Fruit fly (Drosophila melanogaster): ENCODE measurements around the gene CG7215.

CG7215 gene

DNA sequence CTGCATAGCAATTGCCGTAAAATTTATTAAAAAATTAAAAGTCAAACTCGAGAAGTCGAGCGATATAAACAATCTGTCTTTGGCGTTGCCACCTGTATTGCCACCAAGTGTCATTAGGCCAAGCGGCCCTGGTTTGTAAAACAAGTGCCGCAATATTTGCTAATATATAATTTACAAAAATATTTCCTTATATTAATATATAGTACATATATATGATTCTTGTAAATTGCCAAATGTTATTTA, at the start of gene CG7215, which contains the start of gene Prx5:
Gene CG7215, minus strand, starts transcription at position 101 of the 243 bp plus-strand sequence.
Gene Prx5, minus strand, starts transcription at position 101 of the 243 bp plus-strand sequence.
- no peak for TF ChIP-seq noc (tag; optimal IDR thresholded peaks at IDR 0.05)

DNA sequence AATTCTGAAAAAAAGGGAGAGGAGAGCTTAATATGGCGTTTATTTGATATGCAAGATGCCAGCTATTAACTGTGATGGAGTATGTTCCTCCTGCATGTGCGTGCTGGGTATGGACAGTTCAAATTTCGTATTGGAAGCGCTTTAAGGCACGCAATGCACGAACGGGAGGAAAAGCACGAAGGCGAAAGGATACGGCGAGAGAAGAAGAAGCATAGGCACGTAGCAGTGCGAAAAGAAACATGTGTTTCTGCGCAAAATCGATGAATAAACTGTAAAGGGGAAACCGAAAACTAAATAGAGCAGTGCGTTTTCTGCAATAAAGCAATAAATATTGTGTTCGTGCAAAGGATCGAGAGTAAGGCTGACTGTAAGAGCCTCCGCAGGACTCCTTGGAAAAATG, 48.8 kb upstream of the CG7215 start, which contains the start of gene CG14314:
Gene CG14314, plus strand, starts transcription at position 243 of the 400 bp plus-strand sequence.
- no peak for TF ChIP-seq noc (tag; optimal IDR thresholded peaks at IDR 0.05)

DNA sequence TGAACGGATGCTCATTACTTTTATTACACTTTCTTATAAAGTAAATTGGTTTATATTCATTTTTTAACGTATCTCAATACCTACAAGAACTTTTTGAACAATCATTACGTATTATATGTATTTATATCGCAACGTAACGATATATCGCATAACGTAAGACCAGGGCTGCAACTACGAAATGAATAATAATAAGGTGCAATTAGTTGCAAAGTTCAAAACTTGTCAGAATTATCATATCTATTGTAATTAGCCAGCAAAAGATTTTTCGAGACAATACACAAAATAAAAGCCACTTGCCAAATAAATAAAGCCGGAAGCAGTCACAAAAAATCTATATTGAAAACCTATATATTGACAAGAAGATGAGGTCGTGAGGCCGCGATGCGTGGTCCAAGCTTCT, 48.2 kb upstream of the CG7215 start:
- TF ChIP-seq noc (tag; optimal IDR thresholded peaks at IDR 0.05), result no peak

DNA sequence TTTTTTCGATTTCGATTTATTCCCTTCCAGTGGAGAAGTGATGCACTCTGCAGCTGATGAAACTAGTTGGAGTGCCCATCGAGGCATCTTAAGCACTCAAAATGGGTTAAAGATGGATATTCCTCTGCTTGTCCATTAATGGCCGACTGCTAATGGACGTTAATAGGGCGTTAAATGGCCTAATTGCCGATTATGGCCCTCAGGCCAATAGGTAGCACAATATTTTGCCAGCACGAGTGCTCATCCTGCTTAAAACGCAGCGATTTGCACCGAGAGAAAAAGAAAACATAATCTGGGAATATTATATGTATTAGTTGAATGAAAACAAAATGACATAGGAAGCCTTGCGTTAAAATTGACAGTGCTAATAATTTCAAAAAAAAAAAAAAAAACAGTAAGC, 41.4 kb upstream of the CG7215 start, which contains the start of gene CG44158:
Gene CG44158, plus strand, starts transcription at position 301 of the 400 bp plus-strand sequence.
- TF ChIP-seq noc (tag; optimal IDR thresholded peaks at IDR 0.05), result no peak

DNA sequence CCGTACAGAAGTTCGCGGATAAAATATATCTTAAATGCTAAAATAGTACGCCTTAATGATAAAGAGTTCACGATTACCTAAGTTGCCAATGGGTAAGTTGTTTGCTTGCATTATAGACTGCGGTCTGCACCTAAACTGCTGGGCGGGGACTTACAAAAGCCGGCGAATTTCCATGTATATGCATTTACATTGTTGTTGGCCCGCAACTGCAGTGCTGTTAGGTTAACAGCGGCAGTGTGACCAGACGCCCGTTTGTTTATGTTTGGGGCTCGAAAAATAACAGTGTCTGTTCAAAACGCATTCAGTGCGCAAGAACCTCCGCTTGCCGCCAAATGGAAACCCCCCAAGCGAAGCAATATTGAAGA, 32.8 kb upstream of the CG7215 start:
- no peak for TF ChIP-seq noc (tag; optimal IDR thresholded peaks at IDR 0.05)

DNA sequence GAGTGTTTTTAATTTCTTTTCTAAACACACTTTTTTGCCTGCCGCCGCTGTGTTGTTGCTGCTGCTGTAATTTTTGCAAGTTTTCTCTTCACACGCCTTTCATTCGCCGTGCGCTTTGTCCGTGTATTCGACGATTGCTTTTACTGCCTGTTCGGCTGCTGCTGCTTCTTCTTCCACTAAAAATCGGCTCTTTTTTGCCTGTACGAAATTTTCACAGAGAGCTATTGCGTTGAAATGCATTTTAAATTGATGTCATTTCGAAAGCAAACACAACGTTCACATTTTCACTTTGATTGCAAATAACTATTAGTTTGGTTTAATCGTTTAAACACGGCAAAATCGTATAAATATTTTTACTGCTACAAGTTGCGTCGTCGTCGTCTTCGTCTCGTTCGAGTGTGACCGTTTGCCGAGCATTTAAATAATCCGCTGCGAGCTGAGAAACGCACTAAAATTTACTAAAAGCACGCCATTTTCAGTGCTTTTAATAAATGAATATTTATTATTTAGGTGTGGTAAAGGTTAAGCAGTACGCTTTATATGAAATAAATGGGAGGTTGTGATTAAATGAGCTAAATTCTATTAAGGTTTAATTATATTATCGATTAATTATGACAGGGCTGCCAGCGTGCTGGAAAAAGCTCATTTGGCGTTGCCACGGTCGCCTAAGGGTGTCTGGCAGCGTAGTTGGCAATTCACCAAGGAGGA, 32.3 kb upstream of the CG7215 start, which contains the start of the genes Ssdp and CG7985:
Gene Ssdp, minus strand, starts transcription at position 419 of the 708 bp plus-strand sequence.
Gene CG7985, plus strand, starts transcription at position 681 of the 708 bp plus-strand sequence.
- TF ChIP-seq noc (tag; optimal IDR thresholded peaks at IDR 0.05), result no peak

DNA sequence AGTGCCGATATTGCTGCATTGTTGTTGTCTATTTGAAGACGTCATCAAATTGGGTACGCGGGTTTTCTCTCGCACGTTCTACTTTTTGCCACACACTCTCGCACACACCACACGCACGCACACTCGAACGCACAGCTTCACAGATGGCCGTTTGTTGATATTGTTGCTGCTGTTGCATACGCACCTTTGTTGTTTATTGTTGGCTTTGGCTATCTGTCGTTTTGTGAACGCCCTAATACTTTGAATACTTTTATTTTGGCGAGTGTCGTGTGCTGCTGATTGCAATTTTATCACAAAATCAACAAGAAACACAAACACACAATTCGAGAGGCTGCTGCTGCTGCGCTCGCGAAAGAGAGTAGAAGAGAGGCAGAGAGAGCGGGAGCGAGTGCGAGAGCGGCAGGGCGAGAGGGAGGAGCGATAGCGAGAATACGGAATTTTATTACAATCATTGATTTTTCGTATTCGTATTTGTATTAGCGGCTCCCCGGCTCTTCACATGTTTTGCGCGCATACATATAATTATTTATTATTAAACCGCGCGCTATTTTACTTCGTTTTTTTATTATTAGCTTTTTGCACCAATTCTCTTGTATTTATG, 31.5 kb upstream of the CG7215 start:
- peak; percentile 50 for TF ChIP-seq noc (tag; optimal IDR thresholded peaks at IDR 0.05)

DNA sequence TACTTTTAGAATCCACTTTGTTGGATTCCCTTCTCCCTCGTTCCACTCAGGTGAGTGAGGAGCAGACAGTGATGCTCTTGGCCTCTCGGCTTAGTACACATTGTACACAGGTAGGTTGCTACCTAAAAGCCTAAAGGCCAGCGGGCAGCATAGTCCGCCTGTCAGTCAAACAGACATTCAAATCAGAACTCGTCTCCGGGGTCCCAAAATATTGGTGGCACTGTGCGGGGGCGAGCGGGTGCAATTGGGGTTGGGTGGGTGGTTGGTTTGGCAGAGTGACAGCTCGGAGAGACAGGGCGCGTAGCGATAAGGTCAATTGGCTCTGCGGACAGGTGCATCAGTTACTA, 30.7 kb upstream of the CG7215 start:
- no peak for TF ChIP-seq noc (tag; optimal IDR thresholded peaks at IDR 0.05)

DNA sequence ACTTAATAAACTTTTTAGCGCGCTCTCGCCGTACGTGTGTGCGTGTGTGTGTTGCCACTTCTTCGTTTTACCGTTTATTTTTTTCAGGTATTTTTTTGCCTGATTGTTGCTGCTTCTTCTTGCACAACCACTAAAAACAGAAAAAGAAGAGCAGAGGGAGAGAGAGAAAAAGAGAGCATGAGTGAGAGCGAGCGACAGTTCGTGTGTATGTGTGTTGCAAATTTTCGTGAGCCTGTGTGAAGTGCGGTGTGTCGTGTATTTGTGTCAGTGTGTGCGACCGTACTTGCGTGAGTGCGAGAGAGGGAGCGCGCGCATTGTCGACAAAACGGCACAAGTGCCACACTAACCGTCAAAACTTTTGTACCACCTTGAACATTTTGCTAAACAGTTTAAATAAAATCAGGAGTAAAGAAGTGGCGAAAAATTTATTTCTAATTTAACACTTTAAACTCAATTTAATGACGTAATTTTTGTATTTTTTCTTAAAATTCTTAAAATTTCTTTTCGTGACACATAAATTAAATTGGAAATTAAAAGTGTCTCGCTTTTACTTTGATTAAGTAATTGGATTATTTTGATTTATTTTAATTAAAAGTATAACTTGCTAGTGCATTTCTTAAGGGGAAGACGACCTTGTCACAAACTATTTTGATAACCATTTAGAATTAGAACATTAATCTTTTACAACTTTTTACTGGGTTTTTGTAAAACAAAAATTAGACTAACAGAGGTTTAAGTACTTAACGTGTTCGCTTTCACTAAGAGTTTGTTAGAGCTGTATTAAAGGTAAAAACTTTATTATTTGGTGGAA, 30.1 kb upstream of the CG7215 start:
- peak; percentile 51 for TF ChIP-seq noc (tag; optimal IDR thresholded peaks at IDR 0.05)

DNA sequence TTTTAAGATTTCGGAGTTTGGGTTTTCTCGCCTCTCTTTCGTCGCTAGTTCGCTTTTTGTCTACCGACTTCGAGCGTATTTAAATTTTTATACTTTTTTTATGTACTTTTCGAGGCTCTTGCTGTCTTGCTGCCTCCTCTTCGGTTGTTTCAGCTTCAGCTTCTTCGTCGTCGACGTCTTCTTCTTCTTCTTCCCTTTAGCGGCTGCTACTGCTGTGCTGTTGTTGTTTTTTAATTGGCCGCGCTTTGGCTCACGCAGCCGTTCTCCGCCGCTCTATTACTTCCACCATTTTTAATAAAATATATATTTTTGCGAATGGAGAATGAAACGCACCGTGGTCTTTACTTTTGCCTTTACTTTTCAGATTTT, 29.5 kb upstream of the CG7215 start:
- no peak for TF ChIP-seq noc (tag; optimal IDR thresholded peaks at IDR 0.05)

DNA sequence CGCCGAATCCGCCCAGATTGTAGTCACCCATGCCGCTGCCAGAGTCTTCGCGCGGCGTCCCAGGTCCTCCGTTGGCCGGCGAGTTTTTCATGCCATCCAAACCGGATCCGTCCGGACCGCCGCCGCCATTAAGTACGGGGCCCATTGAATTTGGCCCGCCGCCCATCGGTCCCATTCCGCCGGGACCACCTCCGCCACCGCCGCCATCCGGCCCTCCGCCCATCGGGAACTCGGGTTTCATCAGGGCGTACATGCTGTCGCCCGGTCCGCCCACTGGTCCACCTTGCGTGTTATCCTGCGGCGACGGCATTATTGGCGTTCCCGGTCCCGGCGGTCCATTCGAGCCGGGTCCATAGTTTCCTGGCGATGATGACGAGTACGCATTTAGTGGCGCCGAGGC, 28.2 kb upstream of the CG7215 start:
- TF ChIP-seq noc (tag; optimal IDR thresholded peaks at IDR 0.05), result no peak

DNA sequence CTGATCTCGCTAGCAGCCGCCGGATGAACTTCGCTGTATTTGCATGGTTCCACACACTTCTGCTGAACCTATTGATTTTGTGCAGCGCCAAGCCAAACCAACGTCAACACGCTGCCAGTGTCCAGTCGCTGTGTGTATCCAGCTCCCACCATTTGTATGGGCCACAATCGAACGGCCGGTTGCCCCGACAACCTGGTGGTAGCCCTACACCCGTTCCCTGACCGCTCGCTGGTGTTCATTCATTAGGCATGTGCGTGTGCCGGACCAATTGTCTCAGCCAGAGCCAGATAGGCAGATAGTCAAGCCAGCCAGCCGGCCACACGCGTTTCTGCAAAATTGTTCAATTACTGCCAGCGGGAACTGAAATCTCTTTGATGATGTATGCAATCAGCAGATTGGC, 24.8 kb upstream of the CG7215 start, which contains the start of gene CG14313:
Gene CG14313, minus strand, starts transcription at position 101 of the 400 bp plus-strand sequence.
- no peak for TF ChIP-seq noc (tag; optimal IDR thresholded peaks at IDR 0.05)

DNA sequence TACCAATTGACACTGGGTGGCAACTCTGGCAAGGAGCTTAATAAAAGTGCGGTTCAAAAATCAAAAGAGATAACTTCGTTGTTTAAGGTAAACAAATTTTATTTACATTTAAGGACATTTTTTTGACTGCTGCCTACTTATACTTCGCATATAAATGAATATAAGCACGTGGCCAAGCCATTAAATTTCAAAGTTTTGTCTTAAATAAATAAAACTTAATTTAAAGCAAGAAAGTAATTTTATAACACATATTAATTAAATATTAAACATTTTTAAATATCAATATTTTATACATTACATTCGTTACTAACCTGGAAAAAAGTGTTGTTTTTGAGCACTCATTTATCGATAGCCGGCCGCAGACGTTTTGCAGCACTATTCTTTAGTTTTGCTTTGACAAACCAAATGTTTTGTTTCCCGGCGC, 21.6 kb upstream of the CG7215 start, which contains the start of the genes CG12321 and MED17:
Gene CG12321, minus strand, starts transcription at position 6 of the 424 bp plus-strand sequence.
Gene MED17, plus strand, starts transcription at position 371 of the 424 bp plus-strand sequence.
- peak; percentile 87 for TF ChIP-seq noc (tag; optimal IDR thresholded peaks at IDR 0.05)

DNA sequence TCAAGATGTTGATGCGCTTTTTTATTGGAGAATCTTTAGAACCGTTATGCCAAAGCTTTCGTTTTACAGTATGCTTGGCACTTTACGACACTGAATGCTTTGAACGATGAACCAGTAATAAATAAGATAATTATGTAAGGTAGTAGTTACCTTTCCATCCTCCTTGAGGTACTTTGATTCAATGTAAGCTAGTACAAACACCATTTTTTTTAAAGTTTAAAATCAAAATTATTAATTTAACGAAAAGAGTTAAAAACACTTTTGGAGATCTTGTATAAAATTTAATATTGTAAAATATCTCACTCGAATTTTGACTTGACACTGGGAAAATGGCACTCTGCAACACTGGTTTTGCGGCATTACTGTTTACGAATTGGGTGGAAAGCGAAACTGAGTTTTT, 18.3 kb upstream of the CG7215 start, which contains the start of the genes Arp5 and CG7208:
Gene Arp5, plus strand, starts transcription at position 114 of the 400 bp plus-strand sequence.
Gene CG7208, minus strand, starts transcription at position 331 of the 400 bp plus-strand sequence.
- peak; percentile 81 for TF ChIP-seq noc (tag; optimal IDR thresholded peaks at IDR 0.05)

DNA sequence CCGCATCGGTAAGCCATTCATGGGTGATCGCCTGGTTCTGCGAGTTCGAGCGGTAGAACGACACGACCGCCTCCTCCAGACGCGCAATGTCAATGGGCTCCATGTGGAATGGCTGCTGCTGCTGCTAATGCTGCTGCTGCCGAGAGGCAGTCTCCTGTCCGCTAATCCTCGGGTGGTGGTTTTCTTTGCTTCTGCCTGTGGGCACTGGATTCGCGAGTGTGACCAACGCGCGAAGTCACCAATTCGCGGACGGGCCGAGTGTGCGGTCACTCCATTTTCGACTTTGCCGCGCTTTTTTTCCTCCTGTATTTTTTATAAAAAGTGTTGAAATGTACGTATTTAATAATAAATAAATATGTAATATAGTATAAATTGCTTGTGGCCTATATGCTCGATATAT, 16.2 kb upstream of the CG7215 start, which contains the start of gene cdm:
Gene cdm, minus strand, starts transcription at position 236 of the 400 bp plus-strand sequence.
- no peak for TF ChIP-seq noc (tag; optimal IDR thresholded peaks at IDR 0.05)
